Worm (Caenorhabditis elegans): Measurements from ENCODE around the gene Y60A9.3.

DNA sequence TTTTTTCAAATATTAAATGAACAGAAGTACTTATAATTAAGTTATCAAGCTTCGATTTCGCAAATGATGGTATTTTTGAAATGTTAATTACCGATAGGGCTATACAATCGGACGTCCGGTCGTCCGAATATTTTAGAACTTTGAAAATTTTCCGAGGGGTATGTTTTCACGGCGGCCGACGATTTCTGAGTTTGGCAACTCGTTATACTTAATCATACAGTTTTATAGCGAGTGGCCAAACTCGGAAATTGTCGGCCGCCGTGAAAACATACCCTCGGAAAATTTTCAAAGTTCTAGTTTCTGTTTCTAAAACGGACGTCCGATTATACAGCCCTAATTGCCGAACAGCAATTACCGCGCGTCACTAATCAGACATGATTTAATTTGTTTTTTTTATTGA is 41.1 kb downstream of the Y60A9.3 start:
- TF ChIP-seq sptf-1 (tag; optimal IDR thresholded peaks at IDR 0.05) (no peak), nhr-76 (tag; optimal IDR thresholded peaks at IDR 0.05) (no peak), elt-3 (tag; optimal IDR thresholded peaks at IDR 0.05) (no peak), ces-1 (GFP tag; optimal IDR thresholded peaks at IDR 0.05) (no peak), snpc-4 (tag; optimal IDR thresholded peaks at IDR 0.05) (no peak), unc-62 (GFP tag; optimal IDR thresholded peaks at IDR 0.05) (no peak), elt-1 (tag; optimal IDR thresholded peaks at IDR 0.05; ENCODE audit: borderline replicate concordance, insufficient read depth) (no peak), nhr-12 (tag; optimal IDR thresholded peaks at IDR 0.05) (no peak), ztf-11 (tag; optimal IDR thresholded peaks at IDR 0.05) (no peak), nhr-237 (tag; optimal IDR thresholded peaks at IDR 0.05) (no peak), unc-39 (tag; optimal IDR thresholded peaks at IDR 0.05) (no peak)
